Worm (Caenorhabditis elegans) whole organism, young adult: ENCODE results near the gene ttr-8.

Experiments used
- F49E8.2 ChIP-seq: sonication (generic microtip); optimal IDR thresholded peaks from 3 replicates; lab custom pipeline; 2017; ENCODE audit warnings: missing genetic modification characterization, mild to moderate bottlenecking, missing compliant biosample characterization, antibody characterized with exemption, moderate library complexity; ENCODE audit not compliant: insufficient read depth
- ama-1 ChIP-seq, 3 experiments: fragments of 150-350 bp in 1 of 3; sonication (generic microtip) in 2 of 3; optimal IDR thresholded peaks; 2 replicates each; lab custom pipeline; 2014 to 2018; ENCODE audit warnings: missing biosample characterization in 2 of 3, missing genetic modification characterization in 2 of 3, missing genetic modification reagents in 2 of 3
- hlh-26 ChIP-seq: fragments of 200-800 bp; sonication (Bioruptor generic); conservative IDR thresholded peaks from 2 replicates; pipeline ENCODE4 v1.3.6; 2022; ENCODE audit warnings: missing genetic modification reagents, missing genetic modification characterization, missing compliant biosample characterization
- pha-4 ChIP-seq: fragments of 150-350 bp; sonication (generic microtip); optimal IDR thresholded peaks from 2 replicates; lab custom pipeline; 2014; ENCODE audit warnings: missing biosample characterization, missing genetic modification reagents, missing genetic modification characterization
- sea-2 ChIP-seq: fragments of 200-800 bp; sonication (Bioruptor generic); IDR thresholded peaks from 2 replicates; pipeline ENCODE4 v1.3.6; 2022; ENCODE audit warnings: missing genetic modification characterization, missing compliant biosample characterization
- snpc-1.1 ChIP-seq: sonication (generic microtip); optimal IDR thresholded peaks from 2 replicates; lab custom pipeline; 2017; ENCODE audit warnings: missing genetic modification characterization, mild to moderate bottlenecking, missing compliant biosample characterization, antibody characterized with exemption, moderate library complexity, missing genotype, missing genetic modification reagents; ENCODE audit not compliant: insufficient read depth

ce11 chrIII:7609168-7609567 lies 44.0 kb upstream of the ttr-8 start, which contains the start of gene nsph-4.3:
- no peak for TF ChIP-seq ama-1 (optimal IDR thresholded peaks at IDR 0.05; lab: Kevin White, UChicago)
- no peak for TF ChIP-seq ama-1 (GFP tag; optimal IDR thresholded peaks at IDR 0.05; lab: Kevin White, UChicago)
- TF ChIP-seq snpc-1.1 (tag; lab: Kevin White, UChicago): no peak
- no peak for TF ChIP-seq hlh-26 (GFP tag; lab: Robert Waterston, UW)
- no peak for TF ChIP-seq sea-2
- no peak for TF ChIP-seq pha-4 (tag; lab: Kevin White, UChicago)
- no peak for TF ChIP-seq F49E8.2 (tag; lab: Kevin White, UChicago)
